Worm (Caenorhabditis elegans) whole organism, L4 larva: ENCODE measurements around the gene hsp-4.

Source experiments
- R02D3.7 ChIP-seq: fragments of 150-350 bp; sonication (generic microtip); optimal IDR thresholded peaks from 3 replicates; lab custom pipeline; 2014; ENCODE audit warnings: missing biosample characterization, missing genetic modification characterization
- T26A8.4 ChIP-seq: fragments of 200-800 bp; sonication (Bioruptor generic); IDR thresholded peaks from 2 replicates; pipeline ENCODE4 v1.3.6; 2022; ENCODE audit warnings: missing genetic modification characterization, missing compliant biosample characterization
- arid-1 ChIP-seq: fragments of 200-800 bp; sonication (Bioruptor generic); conservative IDR thresholded peaks from 2 replicates; pipeline ENCODE4 v1.3.6; 2022; ENCODE audit warnings: missing genetic modification reagents, missing genetic modification characterization, missing compliant biosample characterization
- lsy-2 ChIP-seq, 2 experiments: fragments of 150-350 bp in 1 of 2; sonication (generic microtip) in 1 of 2; optimal IDR thresholded peaks; 2 replicates each; lab custom pipeline; 2014 to 2017; ENCODE audit warnings: missing biosample characterization in 2 of 2, missing genetic modification characterization in 2 of 2
- nhr-6 ChIP-seq: fragments of 150-350 bp; optimal IDR thresholded peaks from 2 replicates; lab custom pipeline; 2014; ENCODE audit warnings: missing biosample characterization, missing genetic modification characterization
- zfp-3 ChIP-seq: fragments of 200-800 bp; sonication (Bioruptor generic); conservative IDR thresholded peaks from 2 replicates; pipeline ENCODE4 v1.3.6; 2022; ENCODE audit warnings: missing genetic modification reagents, missing genetic modification characterization, missing compliant biosample characterization

ce11 chrII:7368761-7369160, 16.3 kb upstream of the hsp-4 start, which contains the start of gene F43E2.6:
- TF ChIP-seq R02D3.7 (tag; lab: Kevin White, UChicago) (no peak), nhr-6 (tag; lab: Kevin White, UChicago) (no peak), T26A8.4 (no peak), arid-1 (GFP tag; lab: Robert Waterston, UW) (no peak), zfp-3 (GFP tag; lab: Robert Waterston, UW) (no peak), lsy-2 (tag; optimal IDR thresholded peaks at IDR 0.05; lab: Kevin White, UChicago) (no peak)
